Fruit fly (Drosophila melanogaster): ENCODE results near the gene CG13458.

The CG13458 gene

dm6 chr3L:15104849-15105555 lies 8.4 kb upstream of the CG13458 start (continued):
- no peak for TF ChIP-seq CG42726 (GFP tag; IDR thresholded peaks at IDR 0.05; ENCODE audit: partially characterized antibody)
- TF ChIP-seq Optix (GFP tag; IDR thresholded peaks at IDR 0.05), result peak; percentile 43; the same call in 1 of the 3 replicates
- peak; percentile 1 for TF ChIP-seq maf-S (GFP tag; optimal IDR thresholded peaks at IDR 0.05)
- peak; percentile 9 for TF ChIP-seq ems (GFP tag; optimal IDR thresholded peaks at IDR 0.05)
- no peak for TF ChIP-seq CG30020 (tag; optimal IDR thresholded peaks at IDR 0.05)
- 0 out of 2 replicates have a peak, but pooled peaks have one; percentile 3 for TF ChIP-seq CG13287 (GFP tag; IDR thresholded peaks at IDR 0.05; ENCODE audit: partially characterized antibody)
- no peak for TF ChIP-seq CG10431 (GFP tag; optimal IDR thresholded peaks at IDR 0.05)
- TF ChIP-seq gt (GFP tag; IDR thresholded peaks at IDR 0.05), result 0 out of 2 replicates have a peak, but pooled peaks have one; percentile 61
- no peak for TF ChIP-seq sd (tag; optimal IDR thresholded peaks at IDR 0.05)
- TF ChIP-seq Bteb2 (GFP tag; optimal IDR thresholded peaks at IDR 0.05), result peak; percentile 43
- peak; percentile 89 for TF ChIP-seq sens (GFP tag)
- no peak for TF ChIP-seq Eip74EF (GFP tag; optimal IDR thresholded peaks at IDR 0.05)
- TF ChIP-seq grau (tag; optimal IDR thresholded peaks at IDR 0.05), result peak; percentile 66
- no peak for TF ChIP-seq CG7987 (GFP tag; optimal IDR thresholded peaks at IDR 0.05)
- no peak for TF ChIP-seq CG7963 (GFP tag; IDR thresholded peaks at IDR 0.05; ENCODE audit: partially characterized antibody)
- peak; percentile 41 for TF ChIP-seq bab2 (GFP tag; optimal IDR thresholded peaks at IDR 0.05)
- TF ChIP-seq fd96Cb (tag; optimal IDR thresholded peaks at IDR 0.05), result peak; percentile 22
- no peak for TF ChIP-seq cad (GFP tag; optimal IDR thresholded peaks at IDR 0.05)
- TF ChIP-seq Jarid2 (GFP tag; optimal IDR thresholded peaks at IDR 0.05), result no peak
- TF ChIP-seq gsb-n (tag; optimal IDR thresholded peaks at IDR 0.05), result no peak
- no peak for TF ChIP-seq CG32767 (GFP tag; IDR thresholded peaks at IDR 0.05)
- TF ChIP-seq CG7786 (GFP tag; optimal IDR thresholded peaks at IDR 0.05), result peak; percentile 75
- no peak for TF ChIP-seq HLHmδ (GFP tag; optimal IDR thresholded peaks at IDR 0.05)
- TF ChIP-seq CG4707 (GFP tag; optimal IDR thresholded peaks at IDR 0.05), result no peak
- TF ChIP-seq CG14441 (GFP tag; IDR thresholded peaks at IDR 0.05), result peak; percentile 61
- TF ChIP-seq Atf3 (GFP tag; optimal IDR thresholded peaks at IDR 0.05), result no peak
- no peak for TF ChIP-seq Taf1 (GFP tag; IDR thresholded peaks at IDR 0.05)
- peak; percentile 53 for TF ChIP-seq CG17829 (tag; optimal IDR thresholded peaks at IDR 0.05)
- no peak for TF ChIP-seq CG1233 (GFP tag; optimal IDR thresholded peaks at IDR 0.05)
- TF ChIP-seq CG11696 (GFP tag; IDR thresholded peaks at IDR 0.05), result no peak
- 0 out of 2 replicates have a peak, but pooled peaks have one; percentile 29 for TF ChIP-seq CG16779 (GFP tag; IDR thresholded peaks at IDR 0.05)
- TF ChIP-seq CG11093 (GFP tag; IDR thresholded peaks at IDR 0.05), result peak; percentile 65; the same call in 1 of the 3 replicates
- no peak for TF ChIP-seq Tbp (GFP tag; optimal IDR thresholded peaks at IDR 0.05)
- TF ChIP-seq ab (GFP tag; optimal IDR thresholded peaks at IDR 0.05), result no peak
- peak; percentile 90 for TF ChIP-seq row (GFP tag; IDR thresholded peaks at IDR 0.05)
- TF ChIP-seq fd102C (GFP tag; optimal IDR thresholded peaks at IDR 0.05), result no peak
- TF ChIP-seq sc (optimal IDR thresholded peaks at IDR 0.05), result no peak
- TF ChIP-seq sc (GFP tag; optimal IDR thresholded peaks at IDR 0.05), result no peak
- no peak for TF ChIP-seq Hmx (GFP tag; optimal IDR thresholded peaks at IDR 0.05)
- no peak for TF ChIP-seq psq (GFP tag; optimal IDR thresholded peaks at IDR 0.05)
- peak; percentile 36 for TF ChIP-seq Chrac-16 (GFP tag; optimal IDR thresholded peaks at IDR 0.05)
- no peak for TF ChIP-seq CG9797 (GFP tag; optimal IDR thresholded peaks at IDR 0.05)
- no peak for TF ChIP-seq mld (GFP tag; IDR thresholded peaks at IDR 0.05; ENCODE audit: partially characterized antibody)
- 0 out of 2 replicates have a peak, but pooled peaks have one; percentile 32 for TF ChIP-seq Oaz (GFP tag; IDR thresholded peaks at IDR 0.05)
- no peak for TF ChIP-seq CG14860 (GFP tag; IDR thresholded peaks at IDR 0.05; ENCODE audit: partially characterized antibody)
- peak; percentile 56 for TF ChIP-seq CG2712 (tag; optimal IDR thresholded peaks at IDR 0.05)
- no peak for TF ChIP-seq CG33557 (GFP tag; optimal IDR thresholded peaks at IDR 0.05)
- peak; percentile 8 for TF ChIP-seq CG8089 (GFP tag; optimal IDR thresholded peaks at IDR 0.05)
- peak; percentile 45 for TF ChIP-seq CG12155 (GFP tag; optimal IDR thresholded peaks at IDR 0.05)
- TF ChIP-seq CG4424 (GFP tag; optimal IDR thresholded peaks at IDR 0.05), result peak; percentile 47

Data from whole organism, embryonic.